Fruit fly (Drosophila melanogaster): ENCODE data around the gene CG11760.
A peak's percentile ranks its signal among the peaks of the same experiment; 100 is the strongest.

The CG11760 gene

dm6 chr3R:8747134-8747870 lies 28.3 kb downstream of the CG11760 start, which contains the start of the genes CG9801 and Nasp (continued):
- peak in 1 of 3 experiments; percentile 63 for TF ChIP-seq Stat92E (GFP tag; optimal IDR thresholded peaks at IDR 0.05)
- TF ChIP-seq al (GFP tag; IDR thresholded peaks at IDR 0.05), result no peak
- TF ChIP-seq vfl (GFP tag; optimal IDR thresholded peaks at IDR 0.05), result peak; percentile 21
- peak; percentile 61 for TF ChIP-seq CG34224 (GFP tag; IDR thresholded peaks at IDR 0.05; ENCODE audit: partially characterized antibody)
- no peak for TF ChIP-seq CG17568 (GFP tag; optimal IDR thresholded peaks at IDR 0.05)
- no peak for TF ChIP-seq Hr3 (GFP tag; optimal IDR thresholded peaks at IDR 0.05)
- TF ChIP-seq pita (GFP tag; optimal IDR thresholded peaks at IDR 0.05), result no peak
- TF ChIP-seq CG15269 (tag; optimal IDR thresholded peaks at IDR 0.05), result peak; percentile 25
- TF ChIP-seq CG10979 (tag; optimal IDR thresholded peaks at IDR 0.05), result peak; percentile 18
- peak; percentile 2 for TF ChIP-seq pros (GFP tag; optimal IDR thresholded peaks at IDR 0.05)
- peak; percentile 7 for TF ChIP-seq CG5245 (GFP tag; optimal IDR thresholded peaks at IDR 0.05)
- 0 out of 2 replicates have a peak, but pooled peaks have one; percentile 21 for TF ChIP-seq CG14441 (GFP tag; IDR thresholded peaks at IDR 0.05)
- TF ChIP-seq CG13287 (GFP tag; IDR thresholded peaks at IDR 0.05; ENCODE audit: partially characterized antibody), result peak; percentile 79
- TF ChIP-seq Kr (GFP tag; optimal IDR thresholded peaks at IDR 0.05), result no peak
- peak; percentile 57 for TF ChIP-seq tna (GFP tag; IDR thresholded peaks at IDR 0.05; ENCODE audit: partially characterized antibody)
- peak; percentile 44 for TF ChIP-seq CG15601 (tag; optimal IDR thresholded peaks at IDR 0.05)
- TF ChIP-seq ATbp (GFP tag; optimal IDR thresholded peaks at IDR 0.05), result no peak
- TF ChIP-seq amos (GFP tag; IDR thresholded peaks at IDR 0.05; ENCODE audit: partially characterized antibody), result peak; percentile 83
- peak; percentile 70 for TF ChIP-seq Scr (GFP tag; IDR thresholded peaks at IDR 0.05; ENCODE audit: partially characterized antibody)
- peak; percentile 43 for TF ChIP-seq lbe (GFP tag; optimal IDR thresholded peaks at IDR 0.05)
- peak; percentile 44 for TF ChIP-seq slp2 (GFP tag; optimal IDR thresholded peaks at IDR 0.05)
- peak; percentile 19; the same call in 1 of the 2 replicates for TF ChIP-seq sisA (GFP tag; IDR thresholded peaks at IDR 0.05)
- peak; percentile 35 for TF ChIP-seq dm (GFP tag; optimal IDR thresholded peaks at IDR 0.05)
- no peak for TF ChIP-seq CG14667 (GFP tag; IDR thresholded peaks at IDR 0.05)
- TF ChIP-seq CG9797 (GFP tag; optimal IDR thresholded peaks at IDR 0.05), result peak; percentile 94
- TF ChIP-seq CG11085 (GFP tag; IDR thresholded peaks at IDR 0.05), result no peak
- TF ChIP-seq CG11247 (GFP tag; IDR thresholded peaks at IDR 0.05), result peak; percentile 45; the same call in 1 of the 2 replicates
- peak; percentile 20 for TF ChIP-seq Nf-YC (tag; optimal IDR thresholded peaks at IDR 0.05)
- peak; percentile 1 for TF ChIP-seq Atf-2 (GFP tag; optimal IDR thresholded peaks at IDR 0.05)
- no peak for TF ChIP-seq B-H1 (GFP tag; IDR thresholded peaks at IDR 0.05)
- TF ChIP-seq CG14014 (GFP tag; IDR thresholded peaks at IDR 0.05), result no peak
- no peak for TF ChIP-seq CG2889 (GFP tag; IDR thresholded peaks at IDR 0.05)
- peak; percentile 55 for TF ChIP-seq CG9932 (GFP tag; IDR thresholded peaks at IDR 0.05)
- TF ChIP-seq disco-r (GFP tag; optimal IDR thresholded peaks at IDR 0.05), result no peak
- no peak for TF ChIP-seq CG4730 (GFP tag; IDR thresholded peaks at IDR 0.05)
- no peak for TF ChIP-seq tup (GFP tag; optimal IDR thresholded peaks at IDR 0.05)
- peak; percentile 35 for TF ChIP-seq Fer1 (GFP tag; optimal IDR thresholded peaks at IDR 0.05)
- no peak for TF ChIP-seq Adf1 (GFP tag; IDR thresholded peaks at IDR 0.05)
- TF ChIP-seq CG12236 (GFP tag; optimal IDR thresholded peaks at IDR 0.05), result no peak
- TF ChIP-seq Bgb (GFP tag; IDR thresholded peaks at IDR 0.05; ENCODE audit: partially characterized antibody), result peak; percentile 84
- TF ChIP-seq bbx (GFP tag; IDR thresholded peaks at IDR 0.05; ENCODE audit: partially characterized antibody), result peak; percentile 84
- TF ChIP-seq Dad (GFP tag; optimal IDR thresholded peaks at IDR 0.05), result peak; percentile 35
- peak; percentile 48 for TF ChIP-seq CrebB (tag; optimal IDR thresholded peaks at IDR 0.05)
- peak; percentile 51 for TF ChIP-seq CG8290 (GFP tag; optimal IDR thresholded peaks at IDR 0.05)
- peak in 1 of 2 experiments; percentile 75 for TF ChIP-seq CG8290 (tag; optimal IDR thresholded peaks at IDR 0.05)
- peak; percentile 87 for TF ChIP-seq sens (GFP tag)
- no peak for TF ChIP-seq shn (GFP tag; optimal IDR thresholded peaks at IDR 0.05)
- peak; percentile 51 for TF ChIP-seq CG12071 (GFP tag; optimal IDR thresholded peaks at IDR 0.05)
- TF ChIP-seq BEAF-32 (GFP tag; optimal IDR thresholded peaks at IDR 0.05), result peak; percentile 81
